Worm (Caenorhabditis elegans) whole organism, L3 larva: ENCODE results near the gene W02H5.2.

Source experiments
- R02D3.7 ChIP-seq: fragments of 150-350 bp; optimal IDR thresholded peaks from 2 replicates; lab custom pipeline; 2014; ENCODE audit warnings: missing biosample characterization, missing genetic modification characterization
- ZK546.5 ChIP-seq: sonication (generic microtip); optimal IDR thresholded peaks from 2 replicates; lab custom pipeline; 2017; ENCODE audit warnings: missing biosample characterization, missing genetic modification characterization
- aly-2 ChIP-seq: fragments of 150-350 bp; optimal IDR thresholded peaks from 2 replicates; lab custom pipeline; 2014; ENCODE audit warnings: missing biosample characterization, missing genetic modification characterization
- ama-1 ChIP-seq: fragments of 150-350 bp; optimal IDR thresholded peaks from 2 replicates; lab custom pipeline; 2018
- ceh-16 ChIP-seq: sonication (generic microtip); optimal IDR thresholded peaks from 2 replicates; lab custom pipeline; 2017; ENCODE audit warnings: missing biosample characterization, missing genetic modification characterization
- ceh-28 ChIP-seq: fragments of 150-350 bp; optimal IDR thresholded peaks from 2 replicates; lab custom pipeline; 2014; ENCODE audit warnings: missing biosample characterization, missing genetic modification reagents, missing genetic modification characterization
- ceh-82 ChIP-seq: fragments of 150-350 bp; optimal IDR thresholded peaks from 2 replicates; lab custom pipeline; 2014; ENCODE audit warnings: missing biosample characterization, missing genetic modification characterization
- ceh-9 ChIP-seq: sonication (generic microtip); optimal IDR thresholded peaks from 2 replicates; lab custom pipeline; 2018; ENCODE audit warnings: missing biosample characterization, missing genetic modification characterization
- daf-12 ChIP-seq: fragments of 150-350 bp; optimal IDR thresholded peaks from 2 replicates; lab custom pipeline; 2014; ENCODE audit warnings: missing biosample characterization, missing genetic modification reagents, missing genetic modification characterization
- egl-27 ChIP-seq: sonication (generic microtip); optimal IDR thresholded peaks from 4 replicates; lab custom pipeline; 2017; ENCODE audit warnings: missing biosample characterization, missing genetic modification reagents, missing genetic modification characterization
- egl-5 ChIP-seq: fragments of 150-350 bp; optimal IDR thresholded peaks from 2 replicates; lab custom pipeline; 2017; ENCODE audit warnings: missing biosample characterization, missing genetic modification reagents, missing genetic modification characterization, inconsistent platforms
- elt-1 ChIP-seq: fragments of 150-350 bp; optimal IDR thresholded peaks from 2 replicates; lab custom pipeline; 2014; ENCODE audit warnings: missing biosample characterization, missing genetic modification characterization
- elt-2 ChIP-seq: sonication (generic microtip); optimal IDR thresholded peaks from 2 replicates; lab custom pipeline; 2016; ENCODE audit warnings: missing genetic modification reagents, mild to moderate bottlenecking, missing genetic modification characterization, missing compliant biosample characterization
- elt-3 ChIP-seq, 3 experiments: fragments of 150-350 bp in 1 of 3; sonication (generic microtip) in 2 of 3; optimal IDR thresholded peaks; 2 replicates in 2 of 3; 4 replicates in 1 of 3; lab custom pipeline; 2014 to 2017; ENCODE audit warnings: missing biosample characterization in 3 of 3, missing genetic modification characterization in 3 of 3
- eor-1 ChIP-seq, 2 experiments: fragments of 150-350 bp; optimal IDR thresholded peaks; 2 replicates each; lab custom pipeline; 2014 to 2018; ENCODE audit warnings: missing biosample characterization in 2 of 2, missing genetic modification characterization in 2 of 2
- fkh-10 ChIP-seq: sonication (generic microtip); optimal IDR thresholded peaks from 2 replicates; lab custom pipeline; 2017; ENCODE audit warnings: missing biosample characterization, missing genetic modification reagents, missing genetic modification characterization
- fos-1 ChIP-seq: fragments of 150-350 bp; optimal IDR thresholded peaks from 2 replicates; lab custom pipeline; 2014; ENCODE audit warnings: missing biosample characterization, missing genetic modification characterization
- hmg-11 ChIP-seq: sonication (generic microtip); optimal IDR thresholded peaks from 2 replicates; lab custom pipeline; 2016; ENCODE audit warnings: missing genetic modification characterization, missing compliant biosample characterization
- jun-1 ChIP-seq: fragments of 150-350 bp; optimal IDR thresholded peaks from 2 replicates; lab custom pipeline; 2014; ENCODE audit warnings: missing biosample characterization, missing genetic modification reagents, missing genetic modification characterization
- lin-15B ChIP-seq: fragments of 150-350 bp; optimal IDR thresholded peaks from 2 replicates; lab custom pipeline; 2014; ENCODE audit warnings: missing biosample characterization, missing genetic modification characterization
- lin-39 ChIP-seq: fragments of 150-350 bp; optimal IDR thresholded peaks from 2 replicates; lab custom pipeline; 2018; ENCODE audit warnings: missing biosample characterization, missing genetic modification reagents, missing genetic modification characterization
- lsy-12 ChIP-seq: sonication (generic microtip); optimal IDR thresholded peaks from 2 replicates; lab custom pipeline; 2016; ENCODE audit warnings: mild to moderate bottlenecking, missing genetic modification characterization, missing compliant biosample characterization
- mdl-1 ChIP-seq: fragments of 150-350 bp; optimal IDR thresholded peaks from 2 replicates; lab custom pipeline; 2014; ENCODE audit warnings: missing biosample characterization, missing genetic modification characterization
- mml-1 ChIP-seq: fragments of 150-350 bp; sonication (generic microtip); optimal IDR thresholded peaks from 3 replicates; lab custom pipeline; 2014; ENCODE audit warnings: missing biosample characterization, missing genetic modification characterization
- nfya-1 ChIP-seq: sonication (generic microtip); optimal IDR thresholded peaks from 2 replicates; lab custom pipeline; 2017; ENCODE audit warnings: missing genetic modification characterization, mild to moderate bottlenecking, missing compliant biosample characterization, antibody characterized with exemption, moderate library complexity; ENCODE audit not compliant: insufficient read depth
- nhr-12 ChIP-seq: fragments of 150-350 bp; optimal IDR thresholded peaks from 2 replicates; lab custom pipeline; 2014; ENCODE audit warnings: missing biosample characterization, missing genetic modification characterization
- nhr-23 ChIP-seq: fragments of 150-350 bp; optimal IDR thresholded peaks from 2 replicates; lab custom pipeline; 2014; ENCODE audit warnings: missing biosample characterization, missing genetic modification reagents, missing genetic modification characterization
- nhr-237 ChIP-seq: fragments of 150-350 bp; optimal IDR thresholded peaks from 2 replicates; lab custom pipeline; 2014; ENCODE audit warnings: missing biosample characterization, missing genetic modification characterization
- nhr-25 ChIP-seq: sonication (generic microtip); optimal IDR thresholded peaks from 2 replicates; lab custom pipeline; 2017; ENCODE audit warnings: missing biosample characterization, missing genetic modification characterization
- nhr-28 ChIP-seq: fragments of 150-350 bp; optimal IDR thresholded peaks from 2 replicates; lab custom pipeline; 2014; ENCODE audit warnings: missing biosample characterization, missing genetic modification characterization
- nhr-43 ChIP-seq: sonication (generic microtip); optimal IDR thresholded peaks from 2 replicates; lab custom pipeline; 2016; ENCODE audit warnings: mild to moderate bottlenecking, missing genetic modification characterization, missing compliant biosample characterization; ENCODE audit not compliant: poor library complexity, severe bottlenecking
- nhr-67 ChIP-seq: fragments of 150-350 bp; optimal IDR thresholded peaks from 2 replicates; lab custom pipeline; 2014; ENCODE audit warnings: missing biosample characterization, missing genetic modification characterization
- nhr-76 ChIP-seq: fragments of 150-350 bp; sonication (generic microtip); optimal IDR thresholded peaks from 5 replicates; lab custom pipeline; 2014; ENCODE audit warnings: missing biosample characterization, missing genetic modification characterization
- nhr-77 ChIP-seq: fragments of 150-350 bp; optimal IDR thresholded peaks from 2 replicates; lab custom pipeline; 2014; ENCODE audit warnings: missing biosample characterization, missing genetic modification characterization
- pha-4 ChIP-seq: fragments of 150-350 bp; optimal IDR thresholded peaks from 2 replicates; lab custom pipeline; 2014; ENCODE audit warnings: missing biosample characterization, missing genetic modification reagents, missing genetic modification characterization
- pqm-1 ChIP-seq: fragments of 150-350 bp; optimal IDR thresholded peaks from 2 replicates; lab custom pipeline; 2017; ENCODE audit warnings: missing biosample characterization, missing genetic modification characterization, inconsistent platforms
- sea-2 ChIP-seq: fragments of 150-350 bp; sonication (generic microtip); optimal IDR thresholded peaks from 4 replicates; lab custom pipeline; 2014; ENCODE audit warnings: missing biosample characterization, missing genetic modification reagents, missing genetic modification characterization
- skn-1 ChIP-seq: fragments of 150-350 bp; optimal IDR thresholded peaks from 2 replicates; lab custom pipeline; 2014; ENCODE audit warnings: missing biosample characterization, missing genetic modification characterization
- snpc-4 ChIP-seq: fragments of 150-350 bp; optimal IDR thresholded peaks from 2 replicates; lab custom pipeline; 2014; ENCODE audit warnings: missing biosample characterization, missing genetic modification characterization
- tbx-2 ChIP-seq: sonication (generic microtip); optimal IDR thresholded peaks from 2 replicates; lab custom pipeline; 2016; ENCODE audit warnings: mild to moderate bottlenecking, missing genetic modification characterization, missing compliant biosample characterization
- unc-62 ChIP-seq: fragments of 150-350 bp; sonication (generic microtip); optimal IDR thresholded peaks from 4 replicates; lab custom pipeline; 2014; ENCODE audit warnings: missing biosample characterization, missing genetic modification reagents, missing genetic modification characterization
- zag-1 ChIP-seq: fragments of 150-350 bp; optimal IDR thresholded peaks from 2 replicates; lab custom pipeline; 2014; ENCODE audit warnings: missing biosample characterization, missing genetic modification characterization
- ztf-4 ChIP-seq: fragments of 150-350 bp; optimal IDR thresholded peaks from 2 replicates; lab custom pipeline; 2014; ENCODE audit warnings: missing biosample characterization, missing genetic modification characterization

Gene W02H5.2

ce11 chrV:2601817-2602216 is 37.3 kb upstream of the W02H5.2 start:
- TF ChIP-seq fkh-10 (GFP tag; lab: Kevin White, UChicago), result no peak
- TF ChIP-seq elt-3 (tag; optimal IDR thresholded peaks at IDR 0.05; lab: Kevin White, UChicago), result no peak
- no peak for TF ChIP-seq zag-1 (tag; lab: Kevin White, UChicago)
- no peak for TF ChIP-seq nhr-76
- TF ChIP-seq nhr-43 (tag; lab: Kevin White, UChicago), result no peak
- TF ChIP-seq nhr-237 (tag; lab: Kevin White, UChicago), result no peak
- no peak for TF ChIP-seq elt-1 (tag; lab: Kevin White, UChicago)
- TF ChIP-seq nhr-67, result no peak
- no peak for TF ChIP-seq nhr-25 (tag; lab: Kevin White, UChicago)
- TF ChIP-seq mml-1, result no peak
- no peak for TF ChIP-seq ceh-28 (tag; lab: Kevin White, UChicago)
- no peak for TF ChIP-seq snpc-4 (tag; lab: Kevin White, UChicago)
- no peak for TF ChIP-seq R02D3.7 (tag; lab: Kevin White, UChicago)
- no peak for TF ChIP-seq ceh-16
- no peak for TF ChIP-seq lin-39 (tag; lab: Kevin White, UChicago)
- TF ChIP-seq skn-1 (tag; lab: Kevin White, UChicago), result no peak
- TF ChIP-seq ceh-9, result no peak

DNA sequence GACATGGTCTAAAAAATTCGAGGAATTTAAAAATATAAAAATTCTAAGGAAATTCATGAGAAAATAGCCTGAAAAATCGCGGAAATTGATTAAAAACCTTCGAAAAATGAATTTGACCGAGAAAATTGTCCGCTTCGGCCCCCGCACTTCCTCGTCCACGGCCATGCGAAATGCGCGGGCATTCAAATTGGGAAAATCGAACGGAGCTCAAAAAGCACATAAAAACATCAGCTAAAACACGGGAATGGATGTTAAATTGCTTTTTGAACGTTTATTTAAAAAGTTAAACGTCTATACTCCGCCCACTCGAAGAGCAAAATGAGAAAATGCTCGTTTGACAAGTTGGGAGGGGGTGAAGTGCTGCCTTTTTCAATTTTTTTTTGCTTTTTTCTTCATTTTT is 36.1 kb upstream of the W02H5.2 start, which contains the start of gene F53E10.6:
Gene F53E10.6, minus strand, starts transcription at position 8 of the 400 bp plus-strand sequence.
- TF ChIP-seq nhr-23 (tag; lab: Kevin White, UChicago) (peak; percentile 3), lsy-12 (tag; lab: Kevin White, UChicago) (no peak), mdl-1 (tag; lab: Kevin White, UChicago) (no peak), R02D3.7 (tag; lab: Kevin White, UChicago) (no peak), skn-1 (tag; lab: Kevin White, UChicago) (no peak), zag-1 (tag; lab: Kevin White, UChicago) (no peak), pqm-1 (no peak), nhr-43 (tag; lab: Kevin White, UChicago) (no peak), nfya-1 (tag; lab: Kevin White, UChicago) (peak; percentile 42), egl-5 (no peak), nhr-28 (tag; lab: Kevin White, UChicago) (no peak), lin-15B (tag; lab: Kevin White, UChicago) (peak; percentile 47), ZK546.5 (tag; lab: Kevin White, UChicago) (no peak), pha-4 (no peak), ama-1 (lab: Kevin White, UChicago) (no peak), mml-1 (no peak), aly-2 (no peak), ztf-4 (tag; lab: Kevin White, UChicago) (no peak)

DNA sequence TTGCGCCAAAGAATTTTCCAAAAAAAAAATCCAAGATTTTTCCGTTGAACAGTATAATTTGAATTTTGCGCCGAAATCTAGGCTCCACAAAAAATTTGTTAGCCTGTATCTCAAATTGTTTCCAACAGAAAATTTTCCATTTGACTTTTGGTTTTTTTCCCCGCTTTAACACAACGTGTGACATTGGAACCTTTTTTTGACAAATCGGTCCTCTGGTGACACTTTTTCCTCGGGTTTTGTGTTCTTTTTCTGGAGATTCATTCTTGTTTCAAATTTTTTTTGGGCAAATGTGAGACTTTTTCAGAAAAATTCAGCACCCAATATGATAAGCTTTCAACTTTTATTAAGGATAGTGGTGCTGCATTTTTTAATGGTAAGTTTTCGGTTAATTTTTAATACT is 30.8 kb upstream of the W02H5.2 start, which contains the start of gene acr-17:
Gene acr-17, plus strand, starts transcription at position 301 of the 400 bp plus-strand sequence.
- no peak for TF ChIP-seq fkh-10 (GFP tag; lab: Kevin White, UChicago)
- no peak for TF ChIP-seq ceh-16
- TF ChIP-seq R02D3.7 (tag; lab: Kevin White, UChicago), result no peak
- TF ChIP-seq zag-1 (tag; lab: Kevin White, UChicago), result no peak
- no peak for TF ChIP-seq nhr-25 (tag; lab: Kevin White, UChicago)
- TF ChIP-seq skn-1 (tag; lab: Kevin White, UChicago), result no peak
- TF ChIP-seq snpc-4 (tag; lab: Kevin White, UChicago), result no peak
- no peak for TF ChIP-seq fos-1 (tag; lab: Kevin White, UChicago)
- TF ChIP-seq egl-27, result no peak
- no peak for TF ChIP-seq ceh-82 (tag; lab: Kevin White, UChicago)

- TF ChIP-seq tbx-2 (tag; lab: Kevin White, UChicago) (no peak), mml-1 (no peak), zag-1 (tag; lab: Kevin White, UChicago) (no peak), elt-3 (tag; optimal IDR thresholded peaks at IDR 0.05; lab: Kevin White, UChicago) (no peak), egl-5 (peak; percentile 4), elt-2 (tag; lab: Kevin White, UChicago) (peak; percentile 64), fos-1 (tag; lab: Kevin White, UChicago) (no peak), hmg-11 (no peak), nhr-12 (tag; lab: Kevin White, UChicago) (no peak), elt-1 (tag; lab: Kevin White, UChicago) (no peak), sea-2 (GFP tag; lab: Kevin White, UChicago) (no peak), nhr-23 (tag; lab: Kevin White, UChicago) (peak; percentile 81), nhr-67 (no peak), ZK546.5 (tag; lab: Kevin White, UChicago) (no peak), nhr-77 (tag; lab: Kevin White, UChicago) (no peak), lin-15B (tag; lab: Kevin White, UChicago) (no peak), skn-1 (tag; lab: Kevin White, UChicago) (no peak), fkh-10 (GFP tag; lab: Kevin White, UChicago) (no peak), ama-1 (lab: Kevin White, UChicago) (no peak), unc-62 (GFP tag; lab: Kevin White, UChicago) (no peak), pqm-1 (peak; percentile 11), ceh-28 (tag; lab: Kevin White, UChicago) (peak; percentile 47), nfya-1 (tag; lab: Kevin White, UChicago) (peak; percentile 38), jun-1 (tag; lab: Kevin White, UChicago) (peak; percentile 7), daf-12 (no peak), ceh-16 (no peak), snpc-4 (tag; lab: Kevin White, UChicago) (no peak), eor-1 (tag; optimal IDR thresholded peaks at IDR 0.05; lab: Kevin White, UChicago) (no peak)
These were observed 24.0 kb upstream of the W02H5.2 start, which contains the start of gene F53E10.1 for ce11 chrV:2614986-2615687. Gene F53E10.1 (plus strand): TSS chrV:2615310.
